Worm (Caenorhabditis elegans) whole organism, L4 larva: ENCODE measurements around the gene ZK180.7.

Source experiments
- D1046.2 ChIP-seq: fragments of 200-800 bp; sonication (Bioruptor generic); IDR thresholded peaks from 2 replicates; pipeline ENCODE4 v1.3.6; 2022; ENCODE audit warnings: missing genetic modification characterization, missing compliant biosample characterization
- F44E2.7 ChIP-seq: fragments of 200-800 bp; sonication (Bioruptor generic); IDR thresholded peaks from 2 replicates; pipeline ENCODE4 v2.1.2; 2022; ENCODE audit warnings: missing genetic modification characterization, missing compliant biosample characterization
- T20F7.1 ChIP-seq: fragments of 200-800 bp; sonication (Bioruptor generic); optimal IDR thresholded peaks from 2 replicates; lab custom pipeline; 2018; ENCODE audit warnings: mild to moderate bottlenecking, missing genetic modification characterization, missing compliant biosample characterization
- T26A8.4 ChIP-seq: fragments of 200-800 bp; sonication (Bioruptor generic); IDR thresholded peaks from 2 replicates; pipeline ENCODE4 v1.3.6; 2022; ENCODE audit warnings: missing genetic modification characterization, missing compliant biosample characterization
- Y105C5A.15 ChIP-seq: fragments of 200-800 bp; sonication (Bioruptor generic); IDR thresholded peaks from 2 replicates; pipeline ENCODE4 v1.3.6; 2022; ENCODE audit warnings: missing genetic modification characterization, missing compliant biosample characterization
- Y75B8A.6 ChIP-seq: fragments of 200-800 bp; sonication (Bioruptor generic); IDR thresholded peaks from 2 replicates; pipeline ENCODE4 v1.3.6; 2022; ENCODE audit warnings: missing genetic modification reagents, missing genetic modification characterization, missing compliant biosample characterization
- aha-1 ChIP-seq: fragments of 150-350 bp; peaks from one replicate; lab custom pipeline; 2014; ENCODE audit warnings: missing biosample characterization, missing genetic modification characterization
- aly-2 ChIP-seq: sonication (generic microtip); optimal IDR thresholded peaks from 2 replicates; lab custom pipeline; 2018; ENCODE audit warnings: missing biosample characterization, missing genetic modification characterization
- ceh-28 ChIP-seq: fragments of 150-350 bp; optimal IDR thresholded peaks from 2 replicates; lab custom pipeline; 2014; ENCODE audit warnings: missing biosample characterization, missing genetic modification reagents, missing genetic modification characterization
- ceh-44 ChIP-seq: fragments of 200-800 bp; sonication (Bioruptor generic); IDR thresholded peaks from 2 replicates; pipeline ENCODE4 v1.3.6; 2022; ENCODE audit warnings: missing genetic modification reagents, missing genetic modification characterization, missing compliant biosample characterization
- cey-2 ChIP-seq: sonication (generic microtip); optimal IDR thresholded peaks from 3 replicates; lab custom pipeline; 2017; ENCODE audit warnings: missing genetic modification characterization, mild to moderate bottlenecking, missing compliant biosample characterization, antibody characterized with exemption, borderline replicate concordance; ENCODE audit not compliant: insufficient read depth
- ctbp-1 ChIP-seq: fragments of 200-800 bp; sonication (Bioruptor generic); IDR thresholded peaks from 2 replicates; pipeline ENCODE4 v1.3.6; 2022; ENCODE audit warnings: missing genetic modification reagents, missing genetic modification characterization, missing compliant biosample characterization
- daf-12 ChIP-seq: fragments of 150-350 bp; optimal IDR thresholded peaks from 2 replicates; lab custom pipeline; 2014; ENCODE audit warnings: missing biosample characterization, missing genetic modification reagents, missing genetic modification characterization
- daf-19 ChIP-seq: fragments of 200-800 bp; sonication (Bioruptor generic); conservative IDR thresholded peaks from 2 replicates; pipeline ENCODE4 v1.3.6; 2022; ENCODE audit warnings: missing genetic modification characterization, missing compliant biosample characterization
- dmd-8 ChIP-seq: fragments of 200-800 bp; sonication (Bioruptor generic); IDR thresholded peaks from 2 replicates; pipeline ENCODE4 v1.3.6; 2022; ENCODE audit warnings: missing genetic modification characterization, missing compliant biosample characterization
- dve-1 ChIP-seq: sonication (generic microtip); optimal IDR thresholded peaks from 2 replicates; lab custom pipeline; 2017; ENCODE audit warnings: antibody characterized with exemption, mild to moderate bottlenecking, missing genetic modification characterization, missing compliant biosample characterization; ENCODE audit not compliant: insufficient read depth
- egl-43 ChIP-seq: fragments of 200-800 bp; sonication (Bioruptor generic); IDR thresholded peaks from 2 replicates; pipeline ENCODE4 v1.3.6; 2022; ENCODE audit warnings: missing genetic modification reagents, missing genetic modification characterization, missing compliant biosample characterization
- fkh-10 ChIP-seq: fragments of 150-350 bp; optimal IDR thresholded peaks from 2 replicates; lab custom pipeline; 2014; ENCODE audit warnings: missing biosample characterization, missing genetic modification reagents, missing genetic modification characterization
- fos-1 ChIP-seq: fragments of 150-350 bp; optimal IDR thresholded peaks from 2 replicates; lab custom pipeline; 2014; ENCODE audit warnings: missing biosample characterization, missing genetic modification characterization
- gei-8 ChIP-seq: fragments of 200-800 bp; sonication (Bioruptor generic); optimal IDR thresholded peaks from 2 replicates; lab custom pipeline; 2018; ENCODE audit warnings: mild to moderate bottlenecking, missing genetic modification characterization, missing compliant biosample characterization
- hif-1 ChIP-seq, 2 experiments: sonication (generic microtip); optimal IDR thresholded peaks; 2 replicates each; lab custom pipeline; 2016 to 2017; ENCODE audit warnings: missing compliant biosample characterization in 2 of 2, missing genetic modification characterization in 2 of 2, missing genetic modification reagents in 2 of 2, missing genotype in 2 of 2, mild to moderate bottlenecking in 1 of 2
- hlh-11 ChIP-seq: fragments of 200-800 bp; sonication (Bioruptor generic); optimal IDR thresholded peaks from 2 replicates; lab custom pipeline; 2018; ENCODE audit warnings: mild to moderate bottlenecking, missing genetic modification characterization, missing compliant biosample characterization
- hlh-30 ChIP-seq: sonication (generic microtip); optimal IDR thresholded peaks from 2 replicates; lab custom pipeline; 2017; ENCODE audit warnings: antibody characterized with exemption, mild to moderate bottlenecking, missing genetic modification characterization, missing compliant biosample characterization; ENCODE audit not compliant: insufficient read depth
- jun-1 ChIP-seq: fragments of 150-350 bp; optimal IDR thresholded peaks from 2 replicates; lab custom pipeline; 2014; ENCODE audit warnings: missing biosample characterization, missing genetic modification reagents, missing genetic modification characterization
- lsy-2 ChIP-seq, 2 experiments: fragments of 150-350 bp in 1 of 2; sonication (generic microtip) in 1 of 2; optimal IDR thresholded peaks; 2 replicates each; lab custom pipeline; 2014 to 2017; ENCODE audit warnings: missing biosample characterization in 2 of 2, missing genetic modification characterization in 2 of 2
- madf-5 ChIP-seq, 2 experiments: fragments of 200-800 bp; sonication (Bioruptor generic); IDR thresholded peaks; 2 replicates each; pipeline ENCODE4 v1.3.6; 2022; ENCODE audit warnings: missing compliant biosample characterization in 2 of 2, missing genetic modification characterization in 2 of 2
- mes-2 ChIP-seq: sonication (generic microtip); optimal IDR thresholded peaks from 2 replicates; lab custom pipeline; 2016; ENCODE audit warnings: missing genotype, mild to moderate bottlenecking, missing genetic modification characterization, missing compliant biosample characterization; ENCODE audit not compliant: poor library complexity, severe bottlenecking
- mxl-2 ChIP-seq: fragments of 200-800 bp; sonication (Bioruptor generic); conservative IDR thresholded peaks from 2 replicates; pipeline ENCODE4 v1.3.6; 2022; ENCODE audit warnings: missing genetic modification reagents, missing genetic modification characterization, missing compliant biosample characterization
- nhr-28 ChIP-seq: fragments of 150-350 bp; optimal IDR thresholded peaks from 2 replicates; lab custom pipeline; 2014; ENCODE audit warnings: missing biosample characterization, missing genetic modification characterization
- nhr-42 ChIP-seq: fragments of 200-800 bp; sonication (Bioruptor generic); IDR thresholded peaks from 2 replicates; pipeline ENCODE4 v1.3.6; 2022; ENCODE audit warnings: missing genetic modification characterization, missing compliant biosample characterization
- nhr-6 ChIP-seq: fragments of 150-350 bp; optimal IDR thresholded peaks from 2 replicates; lab custom pipeline; 2014; ENCODE audit warnings: missing biosample characterization, missing genetic modification characterization
- nhr-76 ChIP-seq: fragments of 150-350 bp; optimal IDR thresholded peaks from 2 replicates; lab custom pipeline; 2014; ENCODE audit warnings: missing biosample characterization, missing genetic modification characterization
- pha-4 ChIP-seq, 2 experiments: fragments of 150-350 bp in 1 of 2; fragments of 200-800 bp in 1 of 2; sonication (Bioruptor generic) in 1 of 2; IDR thresholded peaks in 1 of 2; optimal IDR thresholded peaks in 1 of 2; 2 replicates each; pipeline versions ENCODE4 v1.3.6 to Lab custom; 2014 to 2022; ENCODE audit warnings: missing genetic modification characterization in 2 of 2, missing genetic modification reagents in 2 of 2, missing biosample characterization in 1 of 2, missing compliant biosample characterization in 1 of 2
- php-3 ChIP-seq: fragments of 200-800 bp; sonication (Bioruptor generic); IDR thresholded peaks from 2 replicates; pipeline ENCODE4 v1.3.6; 2022; ENCODE audit warnings: missing genetic modification reagents, missing genetic modification characterization, missing compliant biosample characterization
- saeg-2 ChIP-seq: fragments of 200-800 bp; sonication (Bioruptor generic); IDR thresholded peaks from 2 replicates; pipeline ENCODE4 v1.3.6; 2022; ENCODE audit warnings: missing genetic modification reagents, missing genetic modification characterization, missing compliant biosample characterization
- sdz-12 ChIP-seq: fragments of 200-800 bp; sonication (Bioruptor generic); optimal IDR thresholded peaks from 2 replicates; lab custom pipeline; 2018; ENCODE audit warnings: mild to moderate bottlenecking, missing genetic modification characterization, missing compliant biosample characterization
- set-16 ChIP-seq: fragments of 200-800 bp; sonication (Bioruptor generic); IDR thresholded peaks from 2 replicates; pipeline ENCODE4 v1.3.6; 2022; ENCODE audit warnings: missing genetic modification reagents, missing genetic modification characterization, missing compliant biosample characterization
- snpc-1.2 ChIP-seq: fragments of 200-800 bp; sonication (Bioruptor generic); IDR thresholded peaks from 2 replicates; pipeline ENCODE4 v1.3.6; 2022; ENCODE audit warnings: missing genetic modification reagents, missing genetic modification characterization, missing compliant biosample characterization
- spr-3 ChIP-seq: fragments of 200-800 bp; sonication (Bioruptor generic); optimal IDR thresholded peaks from 2 replicates; lab custom pipeline; 2018; ENCODE audit warnings: mild to moderate bottlenecking, missing genetic modification characterization, missing compliant biosample characterization
- tag-97 ChIP-seq: fragments of 200-800 bp; sonication (Bioruptor generic); IDR thresholded peaks from 2 replicates; pipeline ENCODE4 v1.3.6; 2022; ENCODE audit warnings: missing genetic modification characterization, missing compliant biosample characterization
- unc-39 ChIP-seq: sonication (generic microtip); optimal IDR thresholded peaks from 2 replicates; lab custom pipeline; 2017; ENCODE audit warnings: missing biosample characterization, missing genetic modification characterization
- unc-62 ChIP-seq, 3 experiments: fragments of 150-350 bp in 1 of 3; sonication (generic microtip); optimal IDR thresholded peaks in 2 of 3; peaks in 1 of 3; 1 replicate in 1 of 3; 2 replicates in 2 of 3; lab custom pipeline; 2014 to 2017; ENCODE audit warnings: missing biosample characterization in 3 of 3, missing genetic modification characterization in 3 of 3, missing genetic modification reagents in 3 of 3, missing genotype in 1 of 3
- ztf-11 ChIP-seq: fragments of 150-350 bp; optimal IDR thresholded peaks from 2 replicates; lab custom pipeline; 2014; ENCODE audit warnings: missing biosample characterization, missing genetic modification characterization
- ztf-7 ChIP-seq: fragments of 150-350 bp; optimal IDR thresholded peaks from 2 replicates; lab custom pipeline; 2014; ENCODE audit warnings: missing biosample characterization, missing genetic modification characterization

ZK180.7 gene

DNA sequence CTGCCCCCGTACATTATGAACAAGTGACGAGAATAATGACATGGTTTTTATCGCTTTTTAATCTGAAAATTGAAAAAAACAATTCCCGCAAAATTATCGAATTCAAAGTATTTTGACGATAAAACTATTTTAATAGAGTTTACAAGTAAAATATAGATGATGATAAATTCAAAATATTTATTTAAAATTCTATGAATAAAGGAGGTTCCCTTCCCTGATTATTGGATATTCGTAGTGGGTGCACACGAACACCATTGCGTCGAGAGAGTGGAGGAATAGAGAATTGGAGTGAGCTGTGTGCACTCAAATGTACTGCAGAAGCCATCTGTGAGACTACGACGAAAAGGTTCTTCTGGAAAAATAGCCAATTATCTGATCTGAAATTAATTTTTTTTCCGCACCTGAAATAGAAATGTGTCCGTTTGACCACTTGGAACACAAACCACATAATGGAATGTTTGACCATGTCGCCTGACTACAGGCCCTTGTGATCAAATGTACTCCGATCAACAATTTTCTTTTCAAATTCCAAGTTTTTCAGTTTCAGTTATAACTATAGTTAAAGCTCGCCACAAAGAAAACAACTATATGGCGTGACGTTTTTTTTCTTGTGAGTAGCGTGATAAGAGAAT lies 21.0 kb downstream of the ZK180.7 start, which contains the start of the genes rfth-1 and ZK180.8:
rfth-1 (minus strand) TSS at position 51 of the 632 bp plus-strand sequence.
ZK180.8 (minus strand) TSS at position 466 of the 632 bp plus-strand sequence.
- TF ChIP-seq mxl-2 (GFP tag; lab: Robert Waterston, UW) (no peak), saeg-2 (GFP tag; lab: Robert Waterston, UW) (no peak), pha-4 (GFP tag; IDR thresholded peaks at IDR 0.05; lab: Robert Waterston, UW) (no peak), pha-4 (tag; optimal IDR thresholded peaks at IDR 0.05; lab: Kevin White, UChicago) (no peak), dve-1 (tag; lab: Kevin White, UChicago) (peak; percentile 24), nhr-6 (tag; lab: Kevin White, UChicago) (no peak), set-16 (GFP tag; lab: Robert Waterston, UW) (no peak), cey-2 (tag; lab: Kevin White, UChicago) (no peak), sdz-12 (no peak), aha-1 (tag; lab: Kevin White, UChicago) (no peak), dmd-8 (no peak), egl-43 (GFP tag; lab: Robert Waterston, UW) (peak; percentile 65), hlh-11 (peak; percentile 18), mes-2 (tag; lab: Kevin White, UChicago) (peak; percentile 10), ceh-28 (tag; lab: Kevin White, UChicago) (no peak), unc-62 (GFP tag; optimal IDR thresholded peaks at IDR 0.05 in 1 of 2; lab: Kevin White, UChicago) (no peak), unc-62 (tag; optimal IDR thresholded peaks at IDR 0.05; lab: Kevin White, UChicago) (no peak), hif-1 (tag; optimal IDR thresholded peaks at IDR 0.05; lab: Kevin White, UChicago) (no peak), nhr-28 (tag; lab: Kevin White, UChicago) (peak; percentile 42), F44E2.7 (GFP tag; lab: Robert Waterston, UW) (no peak), hlh-30 (tag; lab: Kevin White, UChicago) (peak; percentile 61), nhr-76 (tag; lab: Kevin White, UChicago) (no peak), nhr-42 (GFP tag; lab: Robert Waterston, UW) (peak; percentile 50; the same call in 1 of the 2 replicates), gei-8 (GFP tag; lab: Kevin White, UChicago) (peak; percentile 2), fkh-10 (GFP tag; lab: Kevin White, UChicago) (no peak), aly-2 (tag; lab: Kevin White, UChicago) (no peak)
- TF ChIP-seq, all 104 proteins: peak for 8

DNA sequence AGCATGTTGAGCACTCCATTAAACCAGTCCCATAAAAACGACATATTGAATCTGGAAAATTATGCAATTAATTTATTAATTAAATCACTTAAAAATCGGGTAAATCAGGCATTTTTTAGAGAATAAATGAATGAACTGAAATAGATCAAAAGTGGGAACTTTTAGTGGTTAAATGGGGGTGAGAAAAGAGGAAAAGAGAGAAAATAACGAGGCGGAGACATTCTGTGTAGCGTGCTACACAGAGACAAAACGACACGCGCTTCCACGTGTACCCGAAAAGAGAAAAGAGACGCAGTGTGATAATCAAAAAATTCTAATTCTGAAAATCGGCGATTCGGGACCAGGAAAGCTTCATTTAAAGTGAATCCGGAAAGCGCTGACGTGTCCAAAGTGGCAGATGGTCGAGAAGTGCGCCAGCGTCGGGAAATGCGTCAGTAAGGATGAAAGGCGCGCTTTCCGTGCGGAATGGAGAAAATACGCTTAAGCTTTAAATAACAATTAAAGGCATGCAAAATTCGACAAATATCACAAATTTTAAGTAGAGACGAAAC lies 23.0 kb downstream of the ZK180.7 start, which contains the start of gene sar-1:
sar-1 (minus strand) TSS at position 51 of the 551 bp plus-strand sequence.
- TF ChIP-seq gei-8 (GFP tag; lab: Kevin White, UChicago), result no peak
- peak; percentile 78 for TF ChIP-seq egl-43 (GFP tag; lab: Robert Waterston, UW)
- no peak for TF ChIP-seq Y75B8A.6 (GFP tag; lab: Robert Waterston, UW)
- no peak for TF ChIP-seq ztf-11
- peak; percentile 11 for TF ChIP-seq fkh-10 (GFP tag; lab: Kevin White, UChicago)
- no peak for TF ChIP-seq Y105C5A.15 (GFP tag; lab: Robert Waterston, UW)
- TF ChIP-seq T26A8.4 (GFP tag; lab: Robert Waterston, UW), result peak; percentile 85
- peak; percentile 66 for TF ChIP-seq ztf-7 (tag; lab: Kevin White, UChicago)
- no peak for TF ChIP-seq fos-1
- TF ChIP-seq aly-2 (tag; lab: Kevin White, UChicago), result no peak
- 0 out of 2 replicates have a peak, but pooled peaks have one; percentile 42 for TF ChIP-seq ceh-44 (GFP tag; lab: Robert Waterston, UW)
- TF ChIP-seq dmd-8, result no peak
- no peak for TF ChIP-seq unc-39 (tag; lab: Kevin White, UChicago)
- TF ChIP-seq daf-19 (GFP tag; lab: Robert Waterston, UW), result no peak
- no peak for TF ChIP-seq tag-97 (GFP tag; lab: Robert Waterston, UW)
- peak; percentile 45; the same call in 1 of the 2 replicates for TF ChIP-seq ctbp-1 (GFP tag; lab: Robert Waterston, UW)
- TF ChIP-seq D1046.2 (GFP tag; lab: Robert Waterston, UW), result no peak
- peak; percentile 64 for TF ChIP-seq spr-3 (GFP tag; lab: Kevin White, UChicago)
- TF ChIP-seq dve-1 (tag; lab: Kevin White, UChicago), result no peak
- TF ChIP-seq jun-1 (tag; lab: Kevin White, UChicago), result peak; percentile 46
- TF ChIP-seq pha-4 (GFP tag; IDR thresholded peaks at IDR 0.05; lab: Robert Waterston, UW), result 0 out of 2 replicates have a peak, but pooled peaks have one; percentile 43
- no peak for TF ChIP-seq pha-4 (tag; optimal IDR thresholded peaks at IDR 0.05; lab: Kevin White, UChicago)
- no peak for TF ChIP-seq T20F7.1 (GFP tag; lab: Kevin White, UChicago)
- TF ChIP-seq hlh-11, result peak; percentile 85
- TF ChIP-seq daf-12 (tag; lab: Kevin White, UChicago), result no peak
- TF ChIP-seq lsy-2 (tag; optimal IDR thresholded peaks at IDR 0.05; lab: Kevin White, UChicago), result peak; percentile 61 to 91
- 0 out of 2 replicates have a peak, but pooled peaks have one; percentile 12 for TF ChIP-seq php-3 (GFP tag; lab: Robert Waterston, UW)
- TF ChIP-seq F44E2.7 (GFP tag; lab: Robert Waterston, UW), result no peak
- TF ChIP-seq madf-5 (GFP tag; IDR thresholded peaks at IDR 0.05; lab: Robert Waterston, UW), result no peak
- TF ChIP-seq snpc-1.2, result peak; percentile 62; the same call in 1 of the 2 replicates
- TF ChIP-seq nhr-28 (tag; lab: Kevin White, UChicago), result peak; percentile 86
